Worm (Caenorhabditis elegans) whole organism, early embryonic: Measurements from ENCODE around the gene snb-6.

ENCODE experiments used
- B0310.2 ChIP-seq: sonication (generic microtip); optimal IDR thresholded peaks from 2 replicates; lab custom pipeline; 2016; ENCODE audit warnings: mild to moderate bottlenecking, missing genetic modification characterization, missing compliant biosample characterization
- F13C5.2 ChIP-seq: sonication (generic microtip); optimal IDR thresholded peaks from 2 replicates; lab custom pipeline; 2017; ENCODE audit warnings: mild to moderate bottlenecking, missing genetic modification characterization, inconsistent platforms, missing compliant biosample characterization
- aly-1 ChIP-seq: sonication (generic microtip); optimal IDR thresholded peaks from 2 replicates; lab custom pipeline; 2016; ENCODE audit warnings: missing genetic modification characterization, missing compliant biosample characterization
- ama-1 ChIP-seq: fragments of 150-350 bp; optimal IDR thresholded peaks from 2 replicates; lab custom pipeline; 2014
- ceh-13 ChIP-seq: fragments of 200-800 bp; sonication (Bioruptor generic); optimal IDR thresholded peaks from 2 replicates; lab custom pipeline; 2018; ENCODE audit warnings: mild to moderate bottlenecking, missing genetic modification characterization, missing compliant biosample characterization
- ceh-36 ChIP-seq: sonication (generic microtip); optimal IDR thresholded peaks from 2 replicates; lab custom pipeline; 2016; ENCODE audit warnings: missing genetic modification characterization, inconsistent platforms, missing compliant biosample characterization
- ets-7 ChIP-seq: sonication (generic microtip); optimal IDR thresholded peaks from 2 replicates; lab custom pipeline; 2016; ENCODE audit warnings: missing genotype, missing genetic modification characterization, missing compliant biosample characterization
- flt-1 ChIP-seq: fragments of 200-800 bp; sonication (Bioruptor generic); IDR thresholded peaks from 2 replicates; pipeline ENCODE4 v1.3.6; 2022; ENCODE audit warnings: missing genetic modification characterization, missing compliant biosample characterization
- hmbx-1 ChIP-seq: sonication (generic microtip); optimal IDR thresholded peaks from 2 replicates; lab custom pipeline; 2016; ENCODE audit warnings: mild to moderate bottlenecking, missing genetic modification characterization, missing compliant biosample characterization
- hmg-4 ChIP-seq: fragments of 200-800 bp; sonication (Bioruptor generic); optimal IDR thresholded peaks from 2 replicates; lab custom pipeline; 2018; ENCODE audit warnings: mild to moderate bottlenecking, missing genetic modification characterization, missing compliant biosample characterization
- hnd-1 ChIP-seq: sonication (generic microtip); optimal IDR thresholded peaks from 2 replicates; lab custom pipeline; 2016; ENCODE audit warnings: missing genetic modification characterization, missing compliant biosample characterization
- pes-1 ChIP-seq: fragments of 200-800 bp; sonication (Bioruptor generic); IDR thresholded peaks from 2 replicates; pipeline ENCODE4 v1.3.6; 2022; ENCODE audit warnings: missing genetic modification reagents, missing genetic modification characterization, missing compliant biosample characterization
- scrt-1 ChIP-seq: fragments of 200-800 bp; sonication (Bioruptor generic); IDR thresholded peaks from 2 replicates; pipeline ENCODE4 v1.3.6; 2022; ENCODE audit warnings: missing genetic modification characterization, missing compliant biosample characterization
- sea-1 ChIP-seq: fragments of 200-800 bp; sonication (Bioruptor generic); conservative IDR thresholded peaks from 2 replicates; pipeline ENCODE4 v1.3.6; 2022; ENCODE audit warnings: missing genetic modification characterization, missing compliant biosample characterization
- tbx-11 ChIP-seq: fragments of 200-800 bp; sonication (Bioruptor generic); IDR thresholded peaks from 2 replicates; pipeline ENCODE4 v1.3.6; 2022; ENCODE audit warnings: missing genetic modification characterization, missing compliant biosample characterization
- tbx-37 ChIP-seq: fragments of 200-800 bp; sonication (Bioruptor generic); conservative IDR thresholded peaks from 2 replicates; pipeline ENCODE4 v1.3.6; 2022; ENCODE audit warnings: missing genetic modification reagents, missing genetic modification characterization, missing compliant biosample characterization
- tra-4 ChIP-seq: sonication (generic microtip); optimal IDR thresholded peaks from 2 replicates; lab custom pipeline; 2017; ENCODE audit warnings: missing genetic modification characterization, missing compliant biosample characterization

snb-6 gene

ce11 chrII:8891606-8892005 lies 32.1 kb upstream of the snb-6 start:
- TF ChIP-seq tra-4 (tag; lab: Kevin White, UChicago) = no peak
- TF ChIP-seq pes-1 (GFP tag; lab: Robert Waterston, UW) = no peak
- no peak for TF ChIP-seq hnd-1
- TF ChIP-seq aly-1 = no peak
- TF ChIP-seq ama-1 (lab: Kevin White, UChicago) = no peak
- no peak for TF ChIP-seq ceh-13 (GFP tag; lab: Kevin White, UChicago)

ce11 chrII:8891042-8891441 lies 31.5 kb upstream of the snb-6 start:
- TF ChIP-seq tra-4 (tag; lab: Kevin White, UChicago) (no peak), ceh-13 (GFP tag; lab: Kevin White, UChicago) (no peak), hnd-1 (no peak), tbx-37 (GFP tag; lab: Robert Waterston, UW) (no peak), sea-1 (no peak)

- no peak for TF ChIP-seq ceh-36 (tag; lab: Kevin White, UChicago)
- TF ChIP-seq ceh-13 (GFP tag; lab: Kevin White, UChicago) = no peak
- no peak for TF ChIP-seq ets-7 (tag; lab: Kevin White, UChicago)
- TF ChIP-seq pes-1 (GFP tag; lab: Robert Waterston, UW) = no peak
- TF ChIP-seq tra-4 (tag; lab: Kevin White, UChicago) = no peak
- TF ChIP-seq aly-1 = no peak
These were observed 31.0 kb upstream of the snb-6 start for ce11 chrII:8890530-8890929.

ce11 chrII:8890017-8890416 lies 30.5 kb upstream of the snb-6 start:
- TF ChIP-seq tbx-11 (GFP tag; lab: Robert Waterston, UW) (no peak), hmg-4 (GFP tag; lab: Kevin White, UChicago) (no peak), ceh-13 (GFP tag; lab: Kevin White, UChicago) (no peak), ama-1 (lab: Kevin White, UChicago) (no peak), flt-1 (GFP tag; lab: Robert Waterston, UW) (no peak), scrt-1 (GFP tag; lab: Robert Waterston, UW) (no peak), hmbx-1 (tag; lab: Kevin White, UChicago) (no peak), aly-1 (no peak), tbx-37 (GFP tag; lab: Robert Waterston, UW) (no peak), ceh-36 (tag; lab: Kevin White, UChicago) (no peak), B0310.2 (tag; lab: Kevin White, UChicago) (no peak), sea-1 (no peak), pes-1 (GFP tag; lab: Robert Waterston, UW) (no peak), F13C5.2 (no peak), hnd-1 (no peak), ets-7 (tag; lab: Kevin White, UChicago) (no peak), tra-4 (tag; lab: Kevin White, UChicago) (no peak)

- TF ChIP-seq ets-7 (tag; lab: Kevin White, UChicago) = no peak
- no peak for TF ChIP-seq tra-4 (tag; lab: Kevin White, UChicago)
- no peak for TF ChIP-seq aly-1
- TF ChIP-seq tbx-37 (GFP tag; lab: Robert Waterston, UW) = no peak
- TF ChIP-seq B0310.2 (tag; lab: Kevin White, UChicago) = no peak
- no peak for TF ChIP-seq flt-1 (GFP tag; lab: Robert Waterston, UW)
- no peak for TF ChIP-seq F13C5.2
- no peak for TF ChIP-seq hnd-1
- no peak for TF ChIP-seq ama-1 (lab: Kevin White, UChicago)
- no peak for TF ChIP-seq ceh-36 (tag; lab: Kevin White, UChicago)
These were observed 30.1 kb upstream of the snb-6 start for ce11 chrII:8889589-8889988.

- TF ChIP-seq tbx-37 (GFP tag; lab: Robert Waterston, UW) (no peak), aly-1 (no peak), F13C5.2 (no peak), tbx-11 (GFP tag; lab: Robert Waterston, UW) (no peak), hnd-1 (no peak), flt-1 (GFP tag; lab: Robert Waterston, UW) (no peak), ets-7 (tag; lab: Kevin White, UChicago) (no peak), hmg-4 (GFP tag; lab: Kevin White, UChicago) (no peak), ama-1 (lab: Kevin White, UChicago) (no peak), scrt-1 (GFP tag; lab: Robert Waterston, UW) (no peak), B0310.2 (tag; lab: Kevin White, UChicago) (no peak), tra-4 (tag; lab: Kevin White, UChicago) (no peak), sea-1 (no peak), pes-1 (GFP tag; lab: Robert Waterston, UW) (no peak), ceh-13 (GFP tag; lab: Kevin White, UChicago) (no peak), hmbx-1 (tag; lab: Kevin White, UChicago) (no peak), ceh-36 (tag; lab: Kevin White, UChicago) (no peak)
These were observed 24.9 kb upstream of the snb-6 start, which contains the start of the genes T07D4.5 and ddx-19 for ce11 chrII:8884262-8884949. Gene T07D4.5 (minus strand): TSS chrII:8884332. Gene ddx-19 (plus strand): TSS chrII:8884899.

ce11 chrII:8883559-8883958 lies 24.1 kb upstream of the snb-6 start, which contains the start of gene rha-1:
Gene rha-1 (minus strand): TSS chrII:8883659.
- no peak for TF ChIP-seq tra-4 (tag; lab: Kevin White, UChicago)
- no peak for TF ChIP-seq hmbx-1 (tag; lab: Kevin White, UChicago)
- no peak for TF ChIP-seq hmg-4 (GFP tag; lab: Kevin White, UChicago)
- no peak for TF ChIP-seq sea-1
- TF ChIP-seq B0310.2 (tag; lab: Kevin White, UChicago) = no peak
- no peak for TF ChIP-seq ceh-13 (GFP tag; lab: Kevin White, UChicago)
- no peak for TF ChIP-seq scrt-1 (GFP tag; lab: Robert Waterston, UW)
